Worm (Caenorhabditis elegans) whole organism, young adult: ENCODE results near the gene C15C8.7.

Experiments used
- F49E8.2 ChIP-seq: sonication (generic microtip); optimal IDR thresholded peaks from 3 replicates; lab custom pipeline; 2017; ENCODE audit warnings: missing genetic modification characterization, mild to moderate bottlenecking, missing compliant biosample characterization, antibody characterized with exemption, moderate library complexity; ENCODE audit not compliant: insufficient read depth
- F57A8.1 ChIP-seq: fragments of 200-800 bp; sonication (Bioruptor generic); optimal IDR thresholded peaks from 2 replicates; lab custom pipeline; 2018; ENCODE audit warnings: mild to moderate bottlenecking, missing genetic modification characterization, moderate library complexity, missing compliant biosample characterization
- F57C9.4 ChIP-seq: sonication (generic microtip); optimal IDR thresholded peaks from 2 replicates; lab custom pipeline; 2017; ENCODE audit warnings: mild to moderate bottlenecking, missing genetic modification characterization, missing compliant biosample characterization
- K12H6.12 ChIP-seq: fragments of 200-800 bp; sonication (Bioruptor generic); optimal IDR thresholded peaks from 2 replicates; lab custom pipeline; 2018; ENCODE audit warnings: mild to moderate bottlenecking, missing genetic modification characterization, missing compliant biosample characterization
- Y53G8AR.9 ChIP-seq: fragments of 200-800 bp; sonication (Bioruptor generic); conservative IDR thresholded peaks from 2 replicates; pipeline ENCODE4 v1.3.6; 2022; ENCODE audit warnings: missing genetic modification reagents, missing genetic modification characterization, missing compliant biosample characterization
- athp-1 ChIP-seq: sonication (generic microtip); optimal IDR thresholded peaks from 2 replicates; lab custom pipeline; 2017; ENCODE audit warnings: mild to moderate bottlenecking, missing genetic modification characterization, missing compliant biosample characterization
- cebp-1 ChIP-seq, 2 experiments: fragments of 200-800 bp in 1 of 2; sonication (Bioruptor generic) in 1 of 2; sonication (generic microtip) in 1 of 2; IDR thresholded peaks in 1 of 2; optimal IDR thresholded peaks in 1 of 2; 2 replicates each; pipeline versions ENCODE4 v1.3.6 to Lab custom; 2017 to 2022; ENCODE audit warnings: missing compliant biosample characterization in 2 of 2, missing genetic modification characterization in 2 of 2, mild to moderate bottlenecking in 1 of 2, missing genetic modification reagents in 1 of 2, moderate library complexity in 1 of 2
- chd-7 ChIP-seq: sonication (generic microtip); optimal IDR thresholded peaks from 2 replicates; lab custom pipeline; 2016; ENCODE audit warnings: mild to moderate bottlenecking, missing genetic modification characterization, moderate library complexity, missing compliant biosample characterization
- dpff-1 ChIP-seq: sonication (generic microtip); optimal IDR thresholded peaks from 2 replicates; lab custom pipeline; 2017; ENCODE audit warnings: mild to moderate bottlenecking, missing genetic modification characterization, missing compliant biosample characterization
- dpl-1 ChIP-seq: fragments of 150-350 bp; optimal IDR thresholded peaks from 2 replicates; lab custom pipeline; 2014; ENCODE audit warnings: missing biosample characterization, missing genetic modification reagents, missing genetic modification characterization
- egl-44 ChIP-seq: fragments of 200-800 bp; sonication (Bioruptor generic); IDR thresholded peaks from 2 replicates; pipeline ENCODE4 v1.3.6; 2022; ENCODE audit warnings: missing genetic modification reagents, missing genetic modification characterization, missing compliant biosample characterization
- gei-17 ChIP-seq: fragments of 200-800 bp; sonication (Bioruptor generic); optimal IDR thresholded peaks from 2 replicates; lab custom pipeline; 2018; ENCODE audit warnings: mild to moderate bottlenecking, missing genetic modification characterization, missing compliant biosample characterization
- lin-54 ChIP-seq: fragments of 200-800 bp; sonication (Bioruptor generic); optimal IDR thresholded peaks from 2 replicates; lab custom pipeline; 2018; ENCODE audit warnings: mild to moderate bottlenecking, missing genetic modification characterization, missing compliant biosample characterization
- lir-1 ChIP-seq: fragments of 200-800 bp; sonication (Bioruptor generic); conservative IDR thresholded peaks from 2 replicates; pipeline ENCODE4 v1.3.6; 2022; ENCODE audit warnings: missing genetic modification reagents, missing genetic modification characterization, missing compliant biosample characterization
- nhr-90 ChIP-seq: sonication (generic microtip); optimal IDR thresholded peaks from 2 replicates; lab custom pipeline; 2016; ENCODE audit warnings: missing genotype, mild to moderate bottlenecking, missing genetic modification characterization, missing compliant biosample characterization
- pha-4 ChIP-seq: fragments of 150-350 bp; sonication (generic microtip); optimal IDR thresholded peaks from 2 replicates; lab custom pipeline; 2014; ENCODE audit warnings: missing biosample characterization, missing genetic modification reagents, missing genetic modification characterization
- sea-2 ChIP-seq: fragments of 200-800 bp; sonication (Bioruptor generic); IDR thresholded peaks from 2 replicates; pipeline ENCODE4 v1.3.6; 2022; ENCODE audit warnings: missing genetic modification characterization, missing compliant biosample characterization
- snpc-1.3 ChIP-seq: sonication (generic microtip); optimal IDR thresholded peaks from 2 replicates; lab custom pipeline; 2017; ENCODE audit warnings: missing genetic modification characterization, mild to moderate bottlenecking, missing compliant biosample characterization, antibody characterized with exemption, moderate library complexity, missing genotype, missing genetic modification reagents; ENCODE audit not compliant: insufficient read depth
- zim-3 ChIP-seq: sonication (generic microtip); optimal IDR thresholded peaks from 2 replicates; lab custom pipeline; 2017; ENCODE audit warnings: mild to moderate bottlenecking, missing genetic modification characterization, moderate library complexity, missing compliant biosample characterization

C15C8.7 gene

ce11 chrV:12695155-12695554 is 49.7 kb downstream of the C15C8.7 start, which contains the start of gene parn-1:
TSS of gene parn-1 (minus strand) at chrV:12695255.
- TF ChIP-seq egl-44 (GFP tag; lab: Robert Waterston, UW) = no peak
- TF ChIP-seq F57A8.1 (GFP tag; lab: Kevin White, UChicago) = no peak
- no peak for TF ChIP-seq F57C9.4 (tag; lab: Kevin White, UChicago)
- TF ChIP-seq gei-17 (GFP tag; lab: Kevin White, UChicago) = no peak
- no peak for TF ChIP-seq snpc-1.3 (tag; lab: Kevin White, UChicago)
- TF ChIP-seq K12H6.12 (tag; lab: Kevin White, UChicago) = no peak
- TF ChIP-seq Y53G8AR.9 (GFP tag; lab: Robert Waterston, UW) = no peak
- no peak for TF ChIP-seq chd-7
- no peak for TF ChIP-seq dpff-1 (tag; lab: Kevin White, UChicago)
- TF ChIP-seq zim-3 (tag; lab: Kevin White, UChicago) = no peak
- TF ChIP-seq F49E8.2 (tag; lab: Kevin White, UChicago) = no peak
- no peak for TF ChIP-seq nhr-90 (tag; lab: Kevin White, UChicago)
- no peak for TF ChIP-seq athp-1 (tag; lab: Kevin White, UChicago)
- no peak for TF ChIP-seq sea-2 (GFP tag; lab: Robert Waterston, UW)
- no peak for TF ChIP-seq dpl-1 (GFP tag; lab: Kevin White, UChicago)
- TF ChIP-seq lin-54 (GFP tag; lab: Kevin White, UChicago) = no peak
- TF ChIP-seq lir-1 (GFP tag; lab: Robert Waterston, UW) = no peak
- no peak for TF ChIP-seq cebp-1 (GFP tag; IDR thresholded peaks at IDR 0.05; lab: Robert Waterston, UW)
- no peak for TF ChIP-seq cebp-1 (tag; optimal IDR thresholded peaks at IDR 0.05; lab: Kevin White, UChicago)
- TF ChIP-seq pha-4 (tag; lab: Kevin White, UChicago) = no peak
